Worm (Caenorhabditis elegans): ENCODE measurements around the gene C05B5.16.

- TF ChIP-seq ama-1 (optimal IDR thresholded peaks at IDR 0.05) = no peak
- no peak for TF ChIP-seq tbx-37 (GFP tag; conservative IDR thresholded peaks at IDR 0.05)
- no peak for TF ChIP-seq F13C5.2 (tag; optimal IDR thresholded peaks at IDR 0.05)
- TF ChIP-seq ets-7 (tag; optimal IDR thresholded peaks at IDR 0.05) = no peak
- TF ChIP-seq hnd-1 (tag; optimal IDR thresholded peaks at IDR 0.05) = no peak
- TF ChIP-seq aly-1 (tag; optimal IDR thresholded peaks at IDR 0.05) = no peak
- TF ChIP-seq B0310.2 (tag; optimal IDR thresholded peaks at IDR 0.05) = no peak
- TF ChIP-seq ceh-13 (GFP tag; optimal IDR thresholded peaks at IDR 0.05) = no peak
- no peak for TF ChIP-seq tra-4 (tag; optimal IDR thresholded peaks at IDR 0.05)
Measured at ce11 chrIII:9972192-9972811, 39.9 kb upstream of the C05B5.16 start.
